Fruit fly (Drosophila melanogaster): Measurements from ENCODE around the gene CG3719.

The CG3719 gene

DNA sequence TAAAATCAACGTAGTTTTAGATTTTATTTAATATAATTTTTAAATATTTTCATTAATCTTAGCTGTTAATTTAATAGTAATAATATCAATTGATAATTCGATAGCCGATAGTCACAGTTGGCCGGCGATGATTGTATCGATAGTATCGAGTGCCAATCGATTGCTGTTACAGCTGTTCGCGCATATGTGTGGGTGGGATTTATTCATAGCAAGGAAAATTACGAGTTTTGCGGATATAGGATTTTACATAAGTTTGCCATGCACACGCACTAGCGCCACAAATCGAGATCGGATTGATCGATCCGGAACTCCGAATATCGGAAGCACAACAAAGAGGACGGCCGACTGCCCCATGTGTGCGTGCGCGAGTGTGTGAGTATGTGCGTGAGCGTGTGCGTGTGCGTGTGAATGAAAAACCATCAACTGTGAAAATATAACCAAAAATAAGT, 38.3 kb downstream of the CG3719 start, which contains the start of gene Naa30A:
TSS of gene Naa30A (plus strand) at position 163 of the 449 bp plus-strand sequence.
- peak; percentile 51 for TF ChIP-seq CG17801 (GFP tag; optimal IDR thresholded peaks at IDR 0.05; ENCODE audit: partially characterized antibody)

DNA sequence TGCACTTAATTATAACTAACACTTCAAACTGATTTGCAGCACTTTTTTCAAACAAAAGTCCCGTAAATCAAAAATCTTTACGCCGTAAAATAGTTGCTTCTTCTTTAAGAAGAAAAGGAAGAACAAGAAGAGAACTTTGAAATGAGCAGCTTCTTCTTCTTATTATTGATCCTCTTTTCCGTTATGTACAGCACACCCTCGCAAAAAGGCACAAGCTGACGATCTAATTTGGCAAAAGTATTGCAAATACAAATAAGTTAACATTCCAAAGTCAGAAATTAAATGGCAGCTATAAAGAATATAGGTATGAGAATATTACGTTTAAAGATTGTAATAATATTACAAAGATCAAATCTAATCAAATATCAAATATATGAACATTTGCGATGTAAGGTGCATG, 38.8 kb downstream of the CG3719 start, which contains the start of gene CG11409:
TSS of gene CG11409 (minus strand) at position 60 of the 400 bp plus-strand sequence.
- TF ChIP-seq CG17801 (GFP tag; optimal IDR thresholded peaks at IDR 0.05; ENCODE audit: partially characterized antibody): no peak

DNA sequence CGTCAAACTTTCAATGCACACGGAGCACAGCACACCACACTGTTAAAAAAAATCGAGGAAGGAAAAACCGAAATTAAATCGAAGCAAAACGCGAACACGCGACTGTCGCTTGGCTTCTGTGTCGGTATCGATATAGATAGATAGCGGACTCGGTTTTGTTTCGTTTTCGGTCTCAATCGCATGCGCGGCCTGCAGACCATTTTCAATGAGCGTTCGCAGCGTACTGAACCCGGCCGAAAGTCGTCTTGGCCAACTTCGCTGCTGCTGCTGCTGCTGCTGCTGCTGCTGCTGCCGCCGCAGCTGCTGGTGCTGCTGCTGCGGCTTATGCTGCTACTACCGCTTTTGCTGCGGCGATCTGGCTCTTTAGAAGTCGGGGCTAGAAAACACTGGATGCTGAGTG, 42.3 kb downstream of the CG3719 start:
- no peak for TF ChIP-seq CG17801 (GFP tag; optimal IDR thresholded peaks at IDR 0.05; ENCODE audit: partially characterized antibody)

All from ovary, adult (tissue).